Fruit fly (Drosophila melanogaster) whole organism, embryonic: ENCODE measurements around the gene CG15549.

Experiments
- CG10321 ChIP-seq: fragments of 200-800 bp; sonication (Bioruptor generic); IDR thresholded peaks from 2 replicates; pipeline ENCODE4 v1.3.6; 2022; ENCODE audit warnings: missing biosample characterization, missing genetic modification characterization
- CG11456 ChIP-seq: fragments of 200-800 bp; sonication (Bioruptor generic); IDR thresholded peaks from 3 replicates; pipeline ENCODE4 v1.3.6; 2022; ENCODE audit warnings: missing biosample characterization, missing genetic modification characterization
- CG15479 ChIP-seq: fragments of 200-800 bp; sonication (Bioruptor generic); optimal IDR thresholded peaks from 3 replicates; lab custom pipeline; 2019; ENCODE audit warnings: missing biosample characterization, mild to moderate bottlenecking, missing genetic modification characterization, moderate library complexity
- CG4730 ChIP-seq: fragments of 200-800 bp; sonication (Bioruptor generic); IDR thresholded peaks from 2 replicates; pipeline ENCODE4 v1.3.6; 2022; ENCODE audit warnings: missing biosample characterization, missing genetic modification characterization
- CG9797 ChIP-seq: fragments of 200-800 bp; sonication (Bioruptor generic); optimal IDR thresholded peaks from 3 replicates; lab custom pipeline; 2018; ENCODE audit warnings: missing biosample characterization, mild to moderate bottlenecking, missing genetic modification characterization
- Mad ChIP-seq: fragments of 200-800 bp; sonication (Bioruptor generic); optimal IDR thresholded peaks from 2 replicates; lab custom pipeline; 2016; ENCODE audit warnings: missing biosample characterization, missing genetic modification characterization
- jigr1 ChIP-seq: fragments of 200-800 bp; sonication (Bioruptor generic); IDR thresholded peaks from 3 replicates; pipeline ENCODE4 v1.3.6; 2022; ENCODE audit warnings: missing biosample characterization, missing genetic modification characterization
- kni ChIP-seq: fragments of 200-800 bp; sonication (Bioruptor generic); optimal IDR thresholded peaks from 3 replicates; lab custom pipeline; 2017; ENCODE audit warnings: mild to moderate bottlenecking, missing biosample characterization, missing genetic modification reagents, missing genetic modification characterization
- scrt ChIP-seq: fragments of 200-800 bp; sonication (Bioruptor generic); optimal IDR thresholded peaks from 2 replicates; lab custom pipeline; 2018; ENCODE audit warnings: missing biosample characterization, mild to moderate bottlenecking, missing genetic modification characterization, moderate library complexity
- sisA ChIP-seq: fragments of 200-800 bp; sonication (Bioruptor generic); IDR thresholded peaks from 2 replicates; pipeline ENCODE4 v1.3.6; 2022; ENCODE audit warnings: missing biosample characterization, missing genetic modification characterization

DNA sequence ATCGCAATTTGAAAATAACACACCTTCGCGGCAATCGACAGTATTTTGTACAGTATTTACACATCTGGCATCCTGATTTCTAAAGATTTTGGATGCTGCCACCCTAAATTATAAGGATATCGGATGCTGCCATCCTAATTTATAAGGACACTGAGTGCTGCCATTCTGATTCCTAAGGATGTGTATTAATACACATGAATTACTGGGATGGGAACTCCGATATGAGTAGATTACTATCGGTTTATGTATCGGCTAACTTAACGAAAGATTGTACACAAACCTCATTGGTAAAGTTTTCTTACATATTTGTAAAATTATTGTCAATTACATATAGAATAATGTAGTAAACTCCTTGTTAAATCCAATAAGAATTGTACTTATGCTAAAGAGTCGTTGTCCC, 10.0 kb upstream of the CG15549 start:
- TF ChIP-seq jigr1 (GFP tag; lab: Robert Waterston, UW) (no peak), CG15479 (GFP tag; lab: Kevin White, UChicago) (no peak), scrt (no peak), CG9797 (GFP tag; lab: Kevin White, UChicago) (no peak), Mad (GFP tag; lab: Kevin White, UChicago) (no peak), sisA (GFP tag; lab: Robert Waterston, UW) (no peak), kni (no peak), CG10321 (GFP tag; lab: Robert Waterston, UW) (no peak), CG11456 (GFP tag; lab: Robert Waterston, UW) (no peak), CG4730 (GFP tag; lab: Robert Waterston, UW) (no peak)
